Fruit fly (Drosophila melanogaster): ENCODE data around the gene t.

Gene t

dm6 chrX:9236485-9236884, 13.4 kb upstream of the t start, which contains the start of gene Ir8a:
Ir8a (minus strand) TSS chrX:9236585.
- TF ChIP-seq kay (GFP tag; ENCODE audit: borderline replicate concordance) (no peak), CG7045 (GFP tag; optimal IDR thresholded peaks at IDR 0.05) (no peak), Crg-1 (GFP tag; optimal IDR thresholded peaks at IDR 0.05) (no peak), CG11617 (GFP tag; optimal IDR thresholded peaks at IDR 0.05) (no peak), ovo (GFP tag; optimal IDR thresholded peaks at IDR 0.05) (no peak), CG14711 (tag; optimal IDR thresholded peaks at IDR 0.05) (no peak), cic (GFP tag; optimal IDR thresholded peaks at IDR 0.05) (no peak), CG5204 (GFP tag; optimal IDR thresholded peaks at IDR 0.05) (no peak), bab1 (GFP tag; optimal IDR thresholded peaks at IDR 0.05) (no peak), CG7101 (tag; optimal IDR thresholded peaks at IDR 0.05) (no peak), CG12768 (GFP tag; optimal IDR thresholded peaks at IDR 0.05) (no peak), pad (GFP tag; optimal IDR thresholded peaks at IDR 0.05) (no peak)

DNA sequence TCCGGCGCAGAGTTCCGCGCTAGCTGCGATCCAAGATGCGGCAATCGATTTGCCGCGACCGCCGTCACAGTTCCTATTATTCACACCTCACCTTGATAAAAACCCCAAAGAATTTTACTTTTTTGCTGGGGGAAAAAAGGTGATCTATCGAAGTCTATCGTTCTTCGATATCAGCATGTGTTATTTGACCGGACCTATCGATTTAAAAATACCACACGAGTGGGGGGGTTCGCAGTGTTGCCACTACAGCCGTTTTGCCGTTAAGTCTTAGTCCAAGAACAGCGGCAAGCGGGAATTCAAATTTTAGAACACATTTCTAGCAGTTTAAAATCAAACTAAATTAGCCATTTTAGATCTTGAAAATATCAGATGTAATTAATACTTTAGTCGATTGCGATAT, 9.1 kb upstream of the t start, which contains the start of gene CG12121:
Gene CG12121, minus strand, starts transcription at position 180 of the 400 bp plus-strand sequence.
- TF ChIP-seq CG14711 (tag; optimal IDR thresholded peaks at IDR 0.05) (peak; percentile 31), ovo (GFP tag; optimal IDR thresholded peaks at IDR 0.05) (no peak), kay (GFP tag; ENCODE audit: borderline replicate concordance) (no peak), Clk (GFP tag; optimal IDR thresholded peaks at IDR 0.05) (no peak), bab1 (GFP tag; optimal IDR thresholded peaks at IDR 0.05) (peak; percentile 65)

dm6 chrX:9226837-9227236, 3.8 kb upstream of the t start, which contains the start of gene Gr8a:
Gr8a (plus strand) TSS chrX:9227137.
- no peak for TF ChIP-seq CG7045 (GFP tag; optimal IDR thresholded peaks at IDR 0.05)
- TF ChIP-seq Hr96 (GFP tag; optimal IDR thresholded peaks at IDR 0.05), result no peak
- no peak for TF ChIP-seq Crg-1 (GFP tag; optimal IDR thresholded peaks at IDR 0.05)
- TF ChIP-seq CG1620 (GFP tag; optimal IDR thresholded peaks at IDR 0.05), result no peak
- no peak for TF ChIP-seq CG33017 (tag; optimal IDR thresholded peaks at IDR 0.05)
- TF ChIP-seq CG7101 (tag; optimal IDR thresholded peaks at IDR 0.05), result no peak
- no peak for TF ChIP-seq kay (GFP tag; ENCODE audit: borderline replicate concordance)

- TF ChIP-seq toe (GFP tag; optimal IDR thresholded peaks at IDR 0.05) (no peak), Clk (GFP tag; optimal IDR thresholded peaks at IDR 0.05) (no peak), tj (GFP tag; optimal IDR thresholded peaks at IDR 0.05) (no peak), cnc (optimal IDR thresholded peaks at IDR 0.05) (no peak), CG7045 (GFP tag; optimal IDR thresholded peaks at IDR 0.05) (no peak), kay (GFP tag; ENCODE audit: borderline replicate concordance) (no peak), CG11617 (GFP tag; optimal IDR thresholded peaks at IDR 0.05) (no peak), CG5204 (GFP tag; optimal IDR thresholded peaks at IDR 0.05) (no peak), Crg-1 (GFP tag; optimal IDR thresholded peaks at IDR 0.05) (no peak)
Observed at dm6 chrX:9225137-9225536, 2.1 kb upstream of the t start, which contains the start of gene CG15370. CG15370 (plus strand) TSS chrX:9225437.

- peak; percentile 30 for TF ChIP-seq ovo (GFP tag; optimal IDR thresholded peaks at IDR 0.05)
- TF ChIP-seq pad (GFP tag; optimal IDR thresholded peaks at IDR 0.05), result no peak
Observed at dm6 chrX:9224423-9224822, 1.4 kb upstream of the t start.

- TF ChIP-seq CG14711 (tag; optimal IDR thresholded peaks at IDR 0.05) (no peak), CG33017 (tag; optimal IDR thresholded peaks at IDR 0.05) (peak; percentile 9), Crg-1 (GFP tag; optimal IDR thresholded peaks at IDR 0.05) (no peak), pad (GFP tag; optimal IDR thresholded peaks at IDR 0.05) (no peak), CG11617 (GFP tag; optimal IDR thresholded peaks at IDR 0.05) (no peak), cic (GFP tag; optimal IDR thresholded peaks at IDR 0.05) (no peak), CG5204 (GFP tag; optimal IDR thresholded peaks at IDR 0.05) (no peak), ovo (GFP tag; optimal IDR thresholded peaks at IDR 0.05) (no peak), CG7101 (tag; optimal IDR thresholded peaks at IDR 0.05) (no peak), CG12768 (GFP tag; optimal IDR thresholded peaks at IDR 0.05) (no peak), CG7045 (GFP tag; optimal IDR thresholded peaks at IDR 0.05) (no peak), bab1 (GFP tag; optimal IDR thresholded peaks at IDR 0.05) (peak; percentile 26)
Observed at dm6 chrX:9220434-9220833, 2.6 kb downstream of the t start.

dm6 chrX:9216572-9216971, 6.5 kb downstream of the t start, which contains the start of gene CG15369:
CG15369 (plus strand) TSS chrX:9216872.
- TF ChIP-seq tj (GFP tag; optimal IDR thresholded peaks at IDR 0.05), result no peak
- TF ChIP-seq cnc (optimal IDR thresholded peaks at IDR 0.05), result no peak
- TF ChIP-seq kay (GFP tag; ENCODE audit: borderline replicate concordance), result no peak
- TF ChIP-seq Mnt (GFP tag; optimal IDR thresholded peaks at IDR 0.05), result no peak
- no peak for TF ChIP-seq CG12768 (GFP tag; optimal IDR thresholded peaks at IDR 0.05)
- TF ChIP-seq CG5204 (GFP tag; optimal IDR thresholded peaks at IDR 0.05), result no peak
- no peak for TF ChIP-seq toe (GFP tag; optimal IDR thresholded peaks at IDR 0.05)
- TF ChIP-seq Hr96 (GFP tag; optimal IDR thresholded peaks at IDR 0.05), result no peak
- no peak for TF ChIP-seq ovo (GFP tag; optimal IDR thresholded peaks at IDR 0.05)
- no peak for TF ChIP-seq Clk (GFP tag; optimal IDR thresholded peaks at IDR 0.05)
- no peak for TF ChIP-seq cic (GFP tag; optimal IDR thresholded peaks at IDR 0.05)
- TF ChIP-seq pad (GFP tag; optimal IDR thresholded peaks at IDR 0.05), result no peak
- no peak for TF ChIP-seq bab1 (GFP tag; optimal IDR thresholded peaks at IDR 0.05)
- TF ChIP-seq CG7101 (tag; optimal IDR thresholded peaks at IDR 0.05), result no peak
- TF ChIP-seq Crg-1 (GFP tag; optimal IDR thresholded peaks at IDR 0.05), result no peak
